Fruit fly (Drosophila melanogaster) whole organism, pupa: ENCODE results near the gene Rpt6.

Experiments
- CG8301 ChIP-seq: fragments of 200-800 bp; sonication (Bioruptor generic); optimal IDR thresholded peaks from 2 replicates; lab custom pipeline; 2018; ENCODE audit warnings: missing biosample characterization, mild to moderate bottlenecking, missing genetic modification characterization
- gl ChIP-seq: fragments of 200-800 bp; sonication (Bioruptor generic); optimal IDR thresholded peaks from 2 replicates; lab custom pipeline; 2018; ENCODE audit warnings: missing biosample characterization, mild to moderate bottlenecking, missing genetic modification characterization

DNA sequence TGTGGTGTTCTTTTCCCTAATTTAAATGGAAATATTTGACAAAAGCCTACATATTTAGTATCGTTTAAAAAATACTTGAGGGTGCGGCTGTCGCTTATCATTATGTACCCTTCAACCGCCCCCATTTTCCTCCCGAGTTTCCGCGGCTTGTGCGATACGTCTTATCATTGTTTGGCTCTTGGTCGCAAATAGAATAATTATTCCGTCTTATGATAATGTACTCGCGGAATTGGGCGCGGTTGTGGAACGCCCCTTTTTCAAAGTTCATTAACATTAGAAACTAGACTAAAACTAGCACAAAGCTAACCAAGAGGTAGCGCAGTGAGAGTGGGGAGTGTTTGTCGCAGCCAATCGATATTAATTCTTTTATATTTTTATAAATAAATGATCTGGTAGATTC lies 49.6 kb downstream of the Rpt6 start:
- TF ChIP-seq CG8301 = no peak
- no peak for TF ChIP-seq gl (tag; lab: Kevin White, UChicago)
